Fruit fly (Drosophila melanogaster): ENCODE measurements around the gene CAH16.

CAH16 gene

DNA sequence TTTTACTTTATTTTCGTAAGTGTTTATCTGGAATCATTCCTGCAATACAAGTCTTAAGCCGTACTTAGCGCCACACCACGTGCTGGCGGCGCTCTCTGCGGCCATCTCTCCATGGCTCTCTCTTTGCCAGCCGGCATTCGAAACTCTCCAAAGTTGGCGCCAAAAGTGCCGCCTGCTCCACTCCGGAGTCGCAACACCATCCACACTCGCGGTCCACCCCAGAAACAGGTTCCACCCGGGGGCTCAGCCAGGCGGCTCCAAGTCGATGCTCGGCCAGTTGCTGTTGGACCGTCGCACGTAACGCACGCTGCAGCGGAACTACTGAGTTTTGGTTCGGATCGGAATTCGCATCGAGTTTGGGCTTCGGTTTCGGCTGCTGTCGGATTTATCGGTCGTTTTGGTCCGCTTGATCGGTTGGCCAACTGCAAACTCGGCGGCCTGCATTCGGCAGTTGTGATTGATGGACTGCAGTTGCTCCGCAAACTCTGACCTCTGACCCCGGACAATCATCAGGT lies 50.9 kb downstream of the CAH16 start, which contains the start of gene CG34347 (continued):
- TF ChIP-seq Lpt (GFP tag; optimal IDR thresholded peaks at IDR 0.05) (no peak), Eip78C (GFP tag) (peak; percentile 50), CG11294 (GFP tag; IDR thresholded peaks at IDR 0.05) (no peak), pdm3 (GFP tag; optimal IDR thresholded peaks at IDR 0.05) (peak; percentile 3), ss (GFP tag; optimal IDR thresholded peaks at IDR 0.05) (peak; percentile 6 to 42), Met (GFP tag; optimal IDR thresholded peaks at IDR 0.05) (no peak), CG7368 (GFP tag; optimal IDR thresholded peaks at IDR 0.05) (peak; percentile 33), vri (GFP tag; optimal IDR thresholded peaks at IDR 0.05) (peak; percentile 40), fd59A (GFP tag; optimal IDR thresholded peaks at IDR 0.05) (no peak), Eip75B (GFP tag; optimal IDR thresholded peaks at IDR 0.05) (peak; percentile 21), OdsH (GFP tag; optimal IDR thresholded peaks at IDR 0.05) (no peak), CG10669 (GFP tag; optimal IDR thresholded peaks at IDR 0.05) (no peak), Ets21C (GFP tag; optimal IDR thresholded peaks at IDR 0.05) (no peak), CG8119 (GFP tag; IDR thresholded peaks at IDR 0.05) (no peak), Hr39 (GFP tag; optimal IDR thresholded peaks at IDR 0.05) (no peak), Hr4 (GFP tag; optimal IDR thresholded peaks at IDR 0.05) (no peak), CG4318 (GFP tag; optimal IDR thresholded peaks at IDR 0.05) (no peak), CG15336 (GFP tag; IDR thresholded peaks at IDR 0.05) (no peak), CG11762 (GFP tag; optimal IDR thresholded peaks at IDR 0.05; ENCODE audit: insufficient read depth) (no peak), CG6854 (GFP tag; optimal IDR thresholded peaks at IDR 0.05) (peak; percentile 61), salr (GFP tag; optimal IDR thresholded peaks at IDR 0.05) (peak in 1 of 2 experiments; percentile 4), CG6276 (GFP tag; optimal IDR thresholded peaks at IDR 0.05) (no peak), Ets96B (tag; optimal IDR thresholded peaks at IDR 0.05) (no peak), net (GFP tag; optimal IDR thresholded peaks at IDR 0.05) (peak; percentile 35), Smox (GFP tag; optimal IDR thresholded peaks at IDR 0.05) (no peak), CG1621 (tag; optimal IDR thresholded peaks at IDR 0.05) (peak; percentile 75), CG3919 (GFP tag; optimal IDR thresholded peaks at IDR 0.05) (peak; percentile 49), CG32006 (GFP tag; optimal IDR thresholded peaks at IDR 0.05) (no peak)
